Fruit fly (Drosophila melanogaster) whole organism, embryonic: ENCODE results near the gene Arp8.
A peak's percentile ranks its signal among the peaks of the same experiment; 100 is the strongest.
"Not testable (repeated sequence)": the region's sequence is repeated elsewhere in the genome, so short reads cannot be mapped to it uniquely, and the experiment has no call there.

Source experiments
- Atf6 ChIP-seq: fragments of 200-800 bp; sonication (Bioruptor generic); IDR thresholded peaks from 2 replicates; pipeline ENCODE4 v1.3.6; 2022; ENCODE audit warnings: missing biosample characterization, missing genetic modification characterization
- CG10147 ChIP-seq: fragments of 200-800 bp; sonication (Bioruptor generic); optimal IDR thresholded peaks from 2 replicates; lab custom pipeline; 2019; ENCODE audit warnings: missing biosample characterization, mild to moderate bottlenecking, missing genetic modification characterization, moderate library complexity
- CG10209 ChIP-seq: fragments of 200-800 bp; sonication (Bioruptor generic); optimal IDR thresholded peaks from 3 replicates; lab custom pipeline; 2017; ENCODE audit warnings: missing biosample characterization, mild to moderate bottlenecking, missing genetic modification characterization, missing genetic modification reagents
- CG12769 ChIP-seq: fragments of 200-800 bp; sonication (Bioruptor generic); optimal IDR thresholded peaks from 2 replicates; lab custom pipeline; 2019; ENCODE audit warnings: missing biosample characterization, mild to moderate bottlenecking, missing genetic modification characterization, moderate library complexity
- CG14710 ChIP-seq: fragments of 200-800 bp; sonication (Bioruptor generic); optimal IDR thresholded peaks from 3 replicates; lab custom pipeline; 2019; ENCODE audit warnings: missing biosample characterization, mild to moderate bottlenecking, missing genetic modification characterization, moderate library complexity
- CG15479 ChIP-seq: fragments of 200-800 bp; sonication (Bioruptor generic); optimal IDR thresholded peaks from 3 replicates; lab custom pipeline; 2019; ENCODE audit warnings: missing biosample characterization, mild to moderate bottlenecking, missing genetic modification characterization, moderate library complexity
- CG16779 ChIP-seq: fragments of 200-800 bp; sonication (Bioruptor generic); IDR thresholded peaks from 2 replicates; pipeline ENCODE4 v1.3.6; 2022; ENCODE audit warnings: missing biosample characterization, missing genetic modification characterization
- CG17186 ChIP-seq: fragments of 200-800 bp; sonication (Bioruptor generic); optimal IDR thresholded peaks from 3 replicates; lab custom pipeline; 2017; ENCODE audit warnings: missing biosample characterization, missing genetic modification reagents, missing genetic modification characterization
- CG31388 ChIP-seq: fragments of 200-800 bp; sonication (Bioruptor generic); optimal IDR thresholded peaks from 2 replicates; lab custom pipeline; 2016; ENCODE audit warnings: missing biosample characterization, missing genetic modification characterization
- CG3281 ChIP-seq: fragments of 200-800 bp; sonication (Bioruptor generic); optimal IDR thresholded peaks from 3 replicates; lab custom pipeline; 2017; ENCODE audit warnings: missing biosample characterization, mild to moderate bottlenecking, missing genetic modification characterization
- CG34422 ChIP-seq: fragments of 200-800 bp; sonication (Bioruptor generic); IDR thresholded peaks from 3 replicates; pipeline ENCODE4 v1.3.6; 2022; ENCODE audit warnings: missing biosample characterization, missing genetic modification characterization
- CG4328 ChIP-seq: fragments of 200-800 bp; sonication (Bioruptor generic); optimal IDR thresholded peaks from 3 replicates; lab custom pipeline; 2017; ENCODE audit warnings: missing biosample characterization, missing genetic modification reagents, missing genetic modification characterization
- CG6854 ChIP-seq: fragments of 200-800 bp; sonication (Bioruptor generic); optimal IDR thresholded peaks from 3 replicates; lab custom pipeline; 2017; ENCODE audit warnings: missing biosample characterization, mild to moderate bottlenecking, missing genetic modification characterization
- CG7556 ChIP-seq: fragments of 200-800 bp; sonication (Bioruptor generic); optimal IDR thresholded peaks from 2 replicates; lab custom pipeline; 2017; ENCODE audit warnings: missing biosample characterization, mild to moderate bottlenecking, missing genetic modification characterization
- CG7839 ChIP-seq: fragments of 200-800 bp; sonication (Bioruptor generic); optimal IDR thresholded peaks from 3 replicates; lab custom pipeline; 2018; ENCODE audit warnings: missing biosample characterization, mild to moderate bottlenecking, missing genetic modification characterization, moderate library complexity
- CG8478 ChIP-seq: fragments of >200 bp; optimal IDR thresholded peaks from 2 replicates; lab custom pipeline; 2018
- CrebB ChIP-seq: fragments of 200-800 bp; sonication (Bioruptor generic); optimal IDR thresholded peaks from 3 replicates; lab custom pipeline; 2018; ENCODE audit warnings: missing biosample characterization, mild to moderate bottlenecking, missing genetic modification characterization
- D19A ChIP-seq: fragments of 200-800 bp; optimal IDR thresholded peaks from 3 replicates; lab custom pipeline; 2019; ENCODE audit warnings: missing biosample characterization, mild to moderate bottlenecking, missing genetic modification characterization, moderate library complexity
- E2f2 ChIP-seq: fragments of 200-800 bp; sonication (Bioruptor generic); IDR thresholded peaks from 2 replicates; pipeline ENCODE4 v1.3.6; 2022; ENCODE audit warnings: missing biosample characterization, missing genetic modification characterization
- H2.0 ChIP-seq: fragments of 200-800 bp; sonication (Bioruptor generic); IDR thresholded peaks from 2 replicates; pipeline ENCODE4 v1.3.6; 2022; ENCODE audit warnings: missing biosample characterization, missing genetic modification characterization
- HmgD ChIP-seq: fragments of 200-800 bp; sonication (Bioruptor generic); optimal IDR thresholded peaks from 3 replicates; lab custom pipeline; 2016; ENCODE audit warnings: missing biosample characterization, missing genetic modification characterization
- Myb ChIP-seq: fragments of 200-800 bp; sonication (Bioruptor generic); optimal IDR thresholded peaks from 2 replicates; lab custom pipeline; 2016; ENCODE audit warnings: missing biosample characterization, missing genetic modification characterization
- Nf-YC ChIP-seq: fragments of 200-800 bp; optimal IDR thresholded peaks from 3 replicates; lab custom pipeline; 2019; ENCODE audit warnings: missing biosample characterization, mild to moderate bottlenecking, missing genetic modification characterization, moderate library complexity
- Oaz ChIP-seq: fragments of 200-800 bp; sonication (Bioruptor generic); IDR thresholded peaks from 2 replicates; pipeline ENCODE4 v1.3.6; 2022; ENCODE audit warnings: missing biosample characterization, missing genetic modification characterization
- Oli ChIP-seq: fragments of 200-800 bp; sonication (Bioruptor generic); optimal IDR thresholded peaks from 2 replicates; lab custom pipeline; 2018; ENCODE audit warnings: missing biosample characterization, mild to moderate bottlenecking, missing genetic modification characterization, moderate library complexity
- Pdp1 ChIP-seq, 2 experiments: fragments of 200-800 bp; sonication (Bioruptor generic); optimal IDR thresholded peaks; 3 replicates each; lab custom pipeline; 2016; ENCODE audit warnings: missing biosample characterization in 2 of 2, missing genetic modification characterization in 2 of 2, mild to moderate bottlenecking in 1 of 2, moderate library complexity in 1 of 2
- Sry-β ChIP-seq: fragments of 200-800 bp; sonication (Bioruptor generic); optimal IDR thresholded peaks from 2 replicates; lab custom pipeline; 2018; ENCODE audit warnings: missing biosample characterization, mild to moderate bottlenecking, missing genetic modification characterization, moderate library complexity
- az2 ChIP-seq: fragments of 200-800 bp; sonication (Bioruptor generic); optimal IDR thresholded peaks from 3 replicates; lab custom pipeline; 2016; ENCODE audit warnings: missing biosample characterization, missing genetic modification characterization
- sens ChIP-seq: fragments of 200-800 bp; sonication (Bioruptor generic); peaks from one replicate; lab custom pipeline; 2016; ENCODE audit warnings: missing biosample characterization, missing genetic modification characterization
- sim ChIP-seq: fragments of 200-800 bp; sonication (Bioruptor generic); IDR thresholded peaks from 2 replicates; pipeline ENCODE4 v1.3.6; 2022; ENCODE audit warnings: missing biosample characterization, missing genetic modification characterization
- so ChIP-seq: fragments of 200-800 bp; sonication (Bioruptor generic); IDR thresholded peaks from 3 replicates; pipeline ENCODE4 v1.3.6; 2022; ENCODE audit warnings: missing biosample characterization, missing genetic modification characterization
- sug ChIP-seq: fragments of 200-800 bp; optimal IDR thresholded peaks from 2 replicates; lab custom pipeline; 2019; ENCODE audit warnings: missing biosample characterization, mild to moderate bottlenecking, missing genetic modification characterization, moderate library complexity
- tap ChIP-seq: fragments of 200-800 bp; optimal IDR thresholded peaks from 3 replicates; lab custom pipeline; 2019; ENCODE audit warnings: missing biosample characterization, mild to moderate bottlenecking, missing genetic modification characterization, moderate library complexity
- ttk ChIP-seq: fragments of 200-800 bp; sonication (Bioruptor generic); IDR thresholded peaks from 2 replicates; pipeline ENCODE4 v2.1.2; 2022; ENCODE audit warnings: missing biosample characterization, missing genetic modification characterization
- zen2 ChIP-seq: fragments of 200-800 bp; sonication (Bioruptor generic); IDR thresholded peaks from 3 replicates; pipeline ENCODE4 v1.3.6; 2022; ENCODE audit warnings: missing biosample characterization, missing genetic modification characterization; ENCODE audit not compliant: partially characterized antibody

Arp8 gene

dm6 chrX:17907184-17908006 is 46.8 kb upstream of the Arp8 start, which contains the start of the genes CG7772 and Vps4 (continued):
- TF ChIP-seq CG34422 (GFP tag; lab: Robert Waterston, UW) (no peak), Pdp1 (GFP tag; optimal IDR thresholded peaks at IDR 0.05; lab: Kevin White, UChicago) (peak in 1 of 2 experiments; percentile 44), CG8478 (lab: Kevin White, UChicago) (no peak), sug (peak; percentile 0), CG7556 (no peak), az2 (GFP tag; lab: Kevin White, UChicago) (no peak), Nf-YC (tag; lab: Kevin White, UChicago) (peak; percentile 10), CG12769 (tag; lab: Kevin White, UChicago) (no peak), sim (GFP tag; lab: Robert Waterston, UW) (no peak), CG15479 (no peak), CG6854 (GFP tag; lab: Kevin White, UChicago) (no peak), Sry-β (GFP tag; lab: Kevin White, UChicago) (peak; percentile 84), CG3281 (GFP tag; lab: Kevin White, UChicago) (no peak), CG10147 (GFP tag; lab: Kevin White, UChicago) (no peak), Myb (GFP tag; lab: Kevin White, UChicago) (no peak)

- not testable (repeated sequence) for TF ChIP-seq Oli (tag; lab: Kevin White, UChicago); H2.0; zen2 (GFP tag; lab: Robert Waterston, UW)
- TF ChIP-seq, all 482 proteins: peak for 0; not testable (repeated sequence) for 482
These were observed 38.8 kb upstream of the Arp8 start, which contains the start of gene Gss2 for dm6 chrX:17899402-17899801. Gene Gss2, plus strand, starts transcription at chrX:17899702.

DNA sequence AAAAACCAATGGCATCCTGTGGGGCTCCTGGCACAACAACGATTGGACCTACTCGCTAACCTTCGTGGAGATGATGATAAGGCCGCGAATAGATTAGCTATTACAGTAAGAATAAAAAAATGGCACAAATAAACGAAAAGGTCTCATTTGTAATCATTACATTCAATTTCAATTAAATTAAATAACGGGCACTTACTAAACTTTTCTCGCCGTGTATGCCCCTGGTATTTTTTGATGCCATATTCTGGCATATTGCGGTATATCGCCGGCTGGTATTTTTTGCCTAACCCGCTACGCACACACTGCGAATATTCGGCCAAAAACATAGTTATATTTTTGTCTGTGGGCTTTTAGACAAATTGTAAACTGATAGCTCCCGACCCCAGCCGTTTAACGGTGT is 28.6 kb upstream of the Arp8 start, which contains the start of gene Gss1:
Gss1 (plus strand) TSS at position 301 of the 400 bp plus-strand sequence.
- not testable (repeated sequence) for TF ChIP-seq CrebB (tag; lab: Kevin White, UChicago); E2f2 (GFP tag; lab: Robert Waterston, UW); CG16779 (GFP tag; lab: Robert Waterston, UW)

- no peak for TF ChIP-seq CG10209 (GFP tag; lab: Kevin White, UChicago)
- no peak for TF ChIP-seq CG31388 (GFP tag; lab: Kevin White, UChicago)
- no peak for TF ChIP-seq HmgD (GFP tag; lab: Kevin White, UChicago)
- no peak for TF ChIP-seq so (GFP tag; lab: Robert Waterston, UW)
- TF ChIP-seq CG7839, result no peak
- TF ChIP-seq tap (tag; lab: Kevin White, UChicago), result no peak
- no peak for TF ChIP-seq CG4328 (GFP tag; lab: Kevin White, UChicago)
- no peak for TF ChIP-seq CG17186 (GFP tag; lab: Kevin White, UChicago)
- no peak for TF ChIP-seq Atf6
- TF ChIP-seq Oaz (GFP tag; lab: Robert Waterston, UW), result no peak
- no peak for TF ChIP-seq D19A (tag; lab: Kevin White, UChicago)
- TF ChIP-seq ttk (GFP tag; lab: Robert Waterston, UW), result no peak
- no peak for TF ChIP-seq sens
- TF ChIP-seq CG14710 (tag; lab: Kevin White, UChicago), result no peak
These were observed 27.3 kb upstream of the Arp8 start, which contains the start of gene CG6788 for dm6 chrX:17887877-17888276. Gene CG6788, plus strand, starts transcription at chrX:17888177.
